Fruit fly (Drosophila melanogaster) whole organism, embryonic: ENCODE data around the gene NK7.1.

Experiments used
- Bdp1 ChIP-seq: fragments of 200-800 bp; sonication (Bioruptor generic); optimal IDR thresholded peaks from 3 replicates; lab custom pipeline; 2016; ENCODE audit warnings: missing biosample characterization, missing genetic modification characterization
- C15 ChIP-seq: fragments of 200-800 bp; sonication (Bioruptor generic); IDR thresholded peaks from 3 replicates; pipeline ENCODE4 v1.3.6; 2022; ENCODE audit warnings: missing biosample characterization, missing genetic modification characterization
- CG10147 ChIP-seq: fragments of 200-800 bp; sonication (Bioruptor generic); optimal IDR thresholded peaks from 2 replicates; lab custom pipeline; 2019; ENCODE audit warnings: missing biosample characterization, mild to moderate bottlenecking, missing genetic modification characterization, moderate library complexity
- CG10543 ChIP-seq: fragments of 200-800 bp; sonication (Bioruptor generic); optimal IDR thresholded peaks from 3 replicates; lab custom pipeline; 2017; ENCODE audit warnings: missing biosample characterization, mild to moderate bottlenecking, missing genetic modification characterization, moderate library complexity
- CG11093 ChIP-seq: fragments of 200-800 bp; sonication (Bioruptor generic); IDR thresholded peaks from 3 replicates; pipeline ENCODE4 v1.3.6; 2022; ENCODE audit warnings: missing biosample characterization, missing genetic modification characterization
- CG11247 ChIP-seq: fragments of 200-800 bp; sonication (Bioruptor generic); IDR thresholded peaks from 2 replicates; pipeline ENCODE4 v1.3.6; 2022; ENCODE audit warnings: missing biosample characterization, missing genetic modification characterization
- CG11504 ChIP-seq: fragments of 200-800 bp; sonication (Bioruptor generic); optimal IDR thresholded peaks from 3 replicates; lab custom pipeline; 2019; ENCODE audit warnings: missing biosample characterization, mild to moderate bottlenecking, missing genetic modification characterization, moderate library complexity
- CG11560 ChIP-seq: fragments of 200-800 bp; sonication (Bioruptor generic); IDR thresholded peaks from 3 replicates; pipeline ENCODE4 v1.3.6; 2022; ENCODE audit warnings: missing biosample characterization, missing genetic modification characterization
- CG12744 ChIP-seq: fragments of 200-800 bp; sonication (Bioruptor generic); optimal IDR thresholded peaks from 2 replicates; lab custom pipeline; 2016; ENCODE audit warnings: missing biosample characterization, missing genetic modification characterization
- CG13123 ChIP-seq: fragments of 200-800 bp; sonication (Bioruptor generic); optimal IDR thresholded peaks from 2 replicates; lab custom pipeline; 2016; ENCODE audit warnings: missing biosample characterization, missing genetic modification characterization
- CG13424 ChIP-seq: fragments of 200-800 bp; sonication (Bioruptor generic); optimal IDR thresholded peaks from 2 replicates; lab custom pipeline; 2019; ENCODE audit warnings: missing biosample characterization, mild to moderate bottlenecking, missing genetic modification characterization, moderate library complexity
- CG15696 ChIP-seq: fragments of 200-800 bp; sonication (Bioruptor generic); optimal IDR thresholded peaks from 2 replicates; lab custom pipeline; 2019; ENCODE audit warnings: missing biosample characterization, mild to moderate bottlenecking, missing genetic modification characterization, moderate library complexity
- CG31224 ChIP-seq: fragments of 200-800 bp; sonication (Bioruptor generic); IDR thresholded peaks from 2 replicates; pipeline ENCODE4 v1.3.6; 2022; ENCODE audit warnings: missing biosample characterization, missing genetic modification characterization
- CG5245 ChIP-seq: fragments of 200-800 bp; sonication (Bioruptor generic); optimal IDR thresholded peaks from 3 replicates; lab custom pipeline; 2016; ENCODE audit warnings: missing biosample characterization, missing genetic modification characterization
- CG8089 ChIP-seq: fragments of 200-800 bp; sonication (Bioruptor generic); optimal IDR thresholded peaks from 3 replicates; lab custom pipeline; 2016; ENCODE audit warnings: missing biosample characterization, missing genetic modification characterization
- CG9876 ChIP-seq: fragments of 200-800 bp; sonication (Bioruptor generic); optimal IDR thresholded peaks from 2 replicates; lab custom pipeline; 2016; ENCODE audit warnings: missing biosample characterization, missing genetic modification characterization
- Dip2 ChIP-seq: fragments of 200-800 bp; sonication (Bioruptor generic); IDR thresholded peaks from 2 replicates; pipeline ENCODE4 v1.3.6; 2022; ENCODE audit warnings: missing biosample characterization, missing genetic modification characterization
- HmgD ChIP-seq: fragments of 200-800 bp; sonication (Bioruptor generic); optimal IDR thresholded peaks from 3 replicates; lab custom pipeline; 2016; ENCODE audit warnings: missing biosample characterization, missing genetic modification characterization
- Lhr ChIP-seq: fragments of 200-800 bp; sonication (Bioruptor generic); optimal IDR thresholded peaks from 3 replicates; lab custom pipeline; 2017; ENCODE audit warnings: mild to moderate bottlenecking, missing biosample characterization, missing genetic modification reagents, missing genetic modification characterization
- Lpt ChIP-seq: fragments of >200 bp; optimal IDR thresholded peaks from 2 replicates; lab custom pipeline; 2018; ENCODE audit warnings: missing biosample characterization, missing genetic modification characterization
- Med ChIP-seq: fragments of 200-800 bp; sonication (Bioruptor generic); peaks from one replicate; lab custom pipeline; 2016; ENCODE audit warnings: missing biosample characterization, missing genetic modification characterization, mild to moderate bottlenecking, inconsistent platforms, moderate library complexity
- Opbp ChIP-seq: fragments of 200-800 bp; sonication (Bioruptor generic); IDR thresholded peaks from 3 replicates; pipeline ENCODE4 v1.3.6; 2022; ENCODE audit warnings: missing biosample characterization, missing genetic modification characterization; ENCODE audit not compliant: partially characterized antibody
- Pdp1 ChIP-seq, 2 experiments: fragments of 200-800 bp; sonication (Bioruptor generic); optimal IDR thresholded peaks; 3 replicates each; lab custom pipeline; 2016; ENCODE audit warnings: missing biosample characterization in 2 of 2, missing genetic modification characterization in 2 of 2, mild to moderate bottlenecking in 1 of 2, moderate library complexity in 1 of 2
- Ssrp ChIP-seq: fragments of 200-800 bp; sonication (Bioruptor generic); optimal IDR thresholded peaks from 2 replicates; lab custom pipeline; 2018; ENCODE audit warnings: missing biosample characterization, mild to moderate bottlenecking, missing genetic modification characterization, moderate library complexity
- Usf ChIP-seq: fragments of 200-800 bp; sonication (Bioruptor generic); optimal IDR thresholded peaks from 2 replicates; lab custom pipeline; 2017; ENCODE audit warnings: missing genotype, missing biosample characterization, missing genetic modification characterization
- aop ChIP-seq: fragments of 200-800 bp; sonication (Bioruptor generic); IDR thresholded peaks from 2 replicates; pipeline ENCODE4 v1.3.6; 2022; ENCODE audit warnings: missing biosample characterization, missing genetic modification characterization
- ase ChIP-seq: fragments of 200-800 bp; sonication (Bioruptor generic); IDR thresholded peaks from 3 replicates; pipeline ENCODE4 v1.3.6; 2022; ENCODE audit warnings: missing biosample characterization, missing genetic modification characterization
- ato ChIP-seq: fragments of 200-800 bp; sonication (Bioruptor generic); IDR thresholded peaks from 2 replicates; pipeline ENCODE4 v1.3.6; 2022; ENCODE audit warnings: missing biosample characterization, missing genetic modification characterization; ENCODE audit not compliant: partially characterized antibody
- bbx ChIP-seq: fragments of 200-800 bp; sonication (Bioruptor generic); IDR thresholded peaks from 2 replicates; pipeline ENCODE4 v1.3.6; 2022; ENCODE audit warnings: missing biosample characterization, missing genetic modification characterization; ENCODE audit not compliant: partially characterized antibody
- cwo ChIP-seq: fragments of 200-800 bp; sonication (Bioruptor generic); optimal IDR thresholded peaks from 3 replicates; lab custom pipeline; 2017; ENCODE audit warnings: missing biosample characterization, missing genetic modification characterization, mild to moderate bottlenecking, moderate library complexity, missing genetic modification reagents
- dpn ChIP-seq, 2 experiments: fragments of 200-800 bp; sonication (Bioruptor generic); optimal IDR thresholded peaks; 3 replicates each; lab custom pipeline; 2016; ENCODE audit warnings: missing biosample characterization in 2 of 2, missing genetic modification characterization in 2 of 2
- emc ChIP-seq: fragments of 200-800 bp; sonication (Bioruptor generic); optimal IDR thresholded peaks from 2 replicates; lab custom pipeline; 2016; ENCODE audit warnings: missing biosample characterization, missing genetic modification characterization
- en ChIP-seq: fragments of 200-800 bp; sonication (Bioruptor generic); optimal IDR thresholded peaks from 2 replicates; lab custom pipeline; 2016; ENCODE audit warnings: missing biosample characterization, missing genetic modification characterization
- gt ChIP-seq: fragments of 200-800 bp; sonication (Bioruptor generic); IDR thresholded peaks from 2 replicates; pipeline ENCODE4 v1.3.6; 2022; ENCODE audit warnings: missing biosample characterization, missing genetic modification characterization
- ham ChIP-seq: fragments of 200-800 bp; sonication (Bioruptor generic); IDR thresholded peaks from 2 replicates; pipeline ENCODE4 v1.3.6; 2022; ENCODE audit warnings: missing biosample characterization, missing genetic modification characterization
- hth ChIP-seq: fragments of >200 bp; optimal IDR thresholded peaks from 2 replicates; lab custom pipeline; 2017; ENCODE audit warnings: inconsistent platforms
- jumu ChIP-seq: fragments of 200-800 bp; sonication (Bioruptor generic); optimal IDR thresholded peaks from 3 replicates; lab custom pipeline; 2016; ENCODE audit warnings: missing biosample characterization, missing genetic modification characterization
- kay ChIP-seq: fragments of 200-800 bp; sonication (Bioruptor generic); optimal IDR thresholded peaks from 2 replicates; lab custom pipeline; 2016; ENCODE audit warnings: missing biosample characterization, missing genetic modification characterization
- kni ChIP-seq: fragments of 200-800 bp; sonication (Bioruptor generic); optimal IDR thresholded peaks from 3 replicates; lab custom pipeline; 2017; ENCODE audit warnings: mild to moderate bottlenecking, missing biosample characterization, missing genetic modification reagents, missing genetic modification characterization
- mirr ChIP-seq: fragments of 200-800 bp; sonication (Bioruptor generic); optimal IDR thresholded peaks from 3 replicates; lab custom pipeline; 2018; ENCODE audit warnings: missing biosample characterization, mild to moderate bottlenecking, missing genetic modification characterization
- nom ChIP-seq: fragments of 200-800 bp; sonication (Bioruptor generic); optimal IDR thresholded peaks from 2 replicates; lab custom pipeline; 2017; ENCODE audit warnings: missing biosample characterization, missing genetic modification characterization, mild to moderate bottlenecking, moderate library complexity, missing genetic modification reagents
- onecut ChIP-seq: fragments of 200-800 bp; sonication (Bioruptor generic); IDR thresholded peaks from 2 replicates; pipeline ENCODE4 v1.3.6; 2022; ENCODE audit warnings: missing biosample characterization, missing genetic modification characterization
- repo ChIP-seq: fragments of 200-800 bp; sonication (Bioruptor generic); optimal IDR thresholded peaks from 2 replicates; lab custom pipeline; 2016; ENCODE audit warnings: missing biosample characterization, missing genetic modification characterization
- sens ChIP-seq: fragments of 200-800 bp; sonication (Bioruptor generic); peaks from one replicate; lab custom pipeline; 2016; ENCODE audit warnings: missing biosample characterization, missing genetic modification characterization
- sisA ChIP-seq: fragments of 200-800 bp; sonication (Bioruptor generic); IDR thresholded peaks from 2 replicates; pipeline ENCODE4 v1.3.6; 2022; ENCODE audit warnings: missing biosample characterization, missing genetic modification characterization
- sna ChIP-seq: fragments of 200-800 bp; sonication (Bioruptor generic); IDR thresholded peaks from 2 replicates; pipeline ENCODE4 v1.3.6; 2022; ENCODE audit warnings: missing biosample characterization, missing genetic modification characterization; ENCODE audit not compliant: partially characterized antibody
- tio ChIP-seq: fragments of 200-800 bp; sonication (Bioruptor generic); optimal IDR thresholded peaks from 2 replicates; lab custom pipeline; 2017; ENCODE audit warnings: missing biosample characterization, missing genetic modification characterization, inconsistent platforms
- unc-4 ChIP-seq: fragments of 200-800 bp; sonication (Bioruptor generic); IDR thresholded peaks from 2 replicates; pipeline ENCODE4 v1.3.6; 2022; ENCODE audit warnings: missing biosample characterization, missing genetic modification characterization; ENCODE audit not compliant: partially characterized antibody
- wek ChIP-seq: fragments of 200-800 bp; sonication (Bioruptor generic); optimal IDR thresholded peaks from 3 replicates; lab custom pipeline; 2018; ENCODE audit warnings: missing biosample characterization, mild to moderate bottlenecking, missing genetic modification characterization, moderate library complexity
- zen ChIP-seq: fragments of 200-800 bp; sonication (Bioruptor generic); optimal IDR thresholded peaks from 3 replicates; lab custom pipeline; 2018; ENCODE audit warnings: missing biosample characterization, mild to moderate bottlenecking, missing genetic modification characterization, moderate library complexity
- zf30C ChIP-seq: fragments of 200-800 bp; sonication (Bioruptor generic); optimal IDR thresholded peaks from 3 replicates; lab custom pipeline; 2018; ENCODE audit warnings: missing biosample characterization, mild to moderate bottlenecking, missing genetic modification characterization

NK7.1 gene

DNA sequence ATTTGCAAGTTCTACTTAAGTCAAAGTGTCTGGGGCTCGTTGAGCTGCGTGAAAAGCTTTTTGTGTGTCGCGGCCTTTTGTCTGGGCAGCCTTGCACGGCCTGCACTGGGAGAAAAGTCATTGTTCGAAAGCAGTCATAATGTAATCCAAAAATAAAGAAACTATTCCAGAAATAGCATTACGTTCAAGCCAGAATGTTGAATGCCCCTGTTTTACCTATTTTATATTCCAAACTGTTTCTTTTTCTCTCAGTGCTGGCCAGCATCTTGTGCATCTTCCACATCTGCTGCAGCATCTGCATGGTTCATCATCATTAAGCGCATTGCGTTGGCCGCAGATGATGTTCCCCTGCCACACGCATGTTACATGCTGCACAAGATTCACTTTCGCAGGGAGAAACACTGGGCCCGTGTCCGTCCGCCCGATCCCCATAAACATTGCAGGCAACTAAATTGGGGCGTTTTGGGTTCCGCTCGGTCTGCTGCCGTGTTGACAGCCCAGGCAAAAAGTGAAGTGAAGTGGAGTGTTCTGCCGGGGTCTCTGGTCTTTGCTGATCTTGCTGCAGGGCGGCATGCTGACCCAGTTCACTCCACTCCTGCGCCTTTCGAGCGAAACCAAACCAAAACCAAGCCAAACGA lies 40.8 kb upstream of the NK7.1 start (continued):
- no peak for TF ChIP-seq C15 (GFP tag; lab: Robert Waterston, UW)
- TF ChIP-seq CG10543 (GFP tag; lab: Kevin White, UChicago), result no peak
- TF ChIP-seq sisA (GFP tag; lab: Robert Waterston, UW), result peak; percentile 83
- no peak for TF ChIP-seq bbx (GFP tag; lab: Robert Waterston, UW)
- no peak for TF ChIP-seq CG31224 (GFP tag; lab: Robert Waterston, UW)
- no peak for TF ChIP-seq zen (tag; lab: Kevin White, UChicago)
- TF ChIP-seq zf30C (GFP tag; lab: Kevin White, UChicago), result no peak
- TF ChIP-seq Med (GFP tag; lab: Kevin White, UChicago), result peak; percentile 92
- peak; percentile 21 for TF ChIP-seq Lhr (GFP tag; lab: Kevin White, UChicago)
- TF ChIP-seq onecut, result no peak
- peak; percentile 88 for TF ChIP-seq nom (GFP tag; lab: Kevin White, UChicago)
- no peak for TF ChIP-seq wek (GFP tag; lab: Kevin White, UChicago)
- TF ChIP-seq CG9876 (GFP tag; lab: Kevin White, UChicago), result peak; percentile 11
- TF ChIP-seq CG11247 (GFP tag; lab: Robert Waterston, UW), result no peak
- TF ChIP-seq unc-4 (GFP tag; lab: Robert Waterston, UW), result no peak
- no peak for TF ChIP-seq emc (GFP tag; lab: Kevin White, UChicago)
- no peak for TF ChIP-seq kni
- TF ChIP-seq en (GFP tag; lab: Kevin White, UChicago), result peak; percentile 26
- peak; percentile 59; the same call in 1 of the 2 replicates for TF ChIP-seq gt (GFP tag; lab: Robert Waterston, UW)
- peak; percentile 19 to 59 for TF ChIP-seq Pdp1 (GFP tag; optimal IDR thresholded peaks at IDR 0.05; lab: Kevin White, UChicago)
- no peak for TF ChIP-seq CG11560 (tag; lab: Robert Waterston, UW)
- TF ChIP-seq ham (GFP tag; lab: Robert Waterston, UW), result no peak
- TF ChIP-seq aop (GFP tag; lab: Robert Waterston, UW), result no peak
- peak; percentile 11 for TF ChIP-seq CG13424 (tag; lab: Kevin White, UChicago)
- no peak for TF ChIP-seq Usf (GFP tag; lab: Kevin White, UChicago)
- peak; percentile 68 for TF ChIP-seq CG11504 (tag; lab: Kevin White, UChicago)
- TF ChIP-seq ato (GFP tag; lab: Robert Waterston, UW), result no peak
- TF ChIP-seq repo, result peak; percentile 44
- no peak for TF ChIP-seq mirr (GFP tag; lab: Kevin White, UChicago)
- TF ChIP-seq CG11093 (GFP tag; lab: Robert Waterston, UW), result peak; percentile 42; the same call in 1 of the 3 replicates
- TF ChIP-seq jumu (GFP tag; lab: Kevin White, UChicago), result no peak
- TF ChIP-seq Ssrp (tag; lab: Kevin White, UChicago), result peak; percentile 60
- no peak for TF ChIP-seq cwo (GFP tag; lab: Kevin White, UChicago)
- TF ChIP-seq Opbp, result no peak
- no peak for TF ChIP-seq Dip2
- TF ChIP-seq tio (GFP tag; lab: Kevin White, UChicago), result peak; percentile 52
- TF ChIP-seq kay (GFP tag; lab: Kevin White, UChicago), result no peak
- no peak for TF ChIP-seq sna (GFP tag; lab: Robert Waterston, UW)
- TF ChIP-seq CG12744, result no peak
- TF ChIP-seq CG10147 (GFP tag; lab: Kevin White, UChicago), result no peak
- no peak for TF ChIP-seq CG15696 (tag; lab: Kevin White, UChicago)
- no peak for TF ChIP-seq HmgD
- TF ChIP-seq Lpt (GFP tag; lab: Kevin White, UChicago), result no peak
- no peak for TF ChIP-seq Bdp1
- peak; percentile 68 for TF ChIP-seq CG5245
- peak; percentile 53 to 63 for TF ChIP-seq dpn (GFP tag; optimal IDR thresholded peaks at IDR 0.05; lab: Kevin White, UChicago)
- peak; percentile 43; the same call in 1 of the 3 replicates for TF ChIP-seq ase (GFP tag; lab: Robert Waterston, UW)
- TF ChIP-seq sens (GFP tag; lab: Kevin White, UChicago), result peak; percentile 94
- TF ChIP-seq CG8089 (GFP tag; lab: Kevin White, UChicago), result peak; percentile 57
- no peak for TF ChIP-seq hth
- TF ChIP-seq CG13123 (GFP tag; lab: Kevin White, UChicago), result no peak
